ENCODE assay signal across 4 worm cellular contexts in genomic region chrIII:7854494-7855184, ce11.
TF ChIP-seq lines count a peak whose summit lies in the region.

Gene rpl-35, plus strand, starts transcription at chrIII:7855134.

TF ChIP-seq in whole organism, L2 larva, 48 proteins besides CTCF, POLR2A, EP300 and RAD21 (continued from another document):
- peak; percentile 99 for TF ChIP-seq egl-27 (tag; optimal IDR thresholded peaks at IDR 0.05; lab: Kevin White, UChicago)
- TF ChIP-seq unc-55 (GFP tag; optimal IDR thresholded peaks at IDR 0.05; lab: Kevin White, UChicago) = peak; percentile 100
- peak; percentile 69 for TF ChIP-seq elt-1 (tag; optimal IDR thresholded peaks at IDR 0.05; lab: Kevin White, UChicago)
- peak; percentile 94 for TF ChIP-seq ZK546.5 (tag; optimal IDR thresholded peaks at IDR 0.05; lab: Kevin White, UChicago)
- TF ChIP-seq lin-11 (tag; optimal IDR thresholded peaks at IDR 0.05; lab: Kevin White, UChicago) = peak; percentile 100
- TF ChIP-seq unc-39 (tag; optimal IDR thresholded peaks at IDR 0.05; lab: Kevin White, UChicago) = peak; percentile 20
- peak; percentile 98 to 99 for TF ChIP-seq lsy-2 (tag; optimal IDR thresholded peaks at IDR 0.05; lab: Kevin White, UChicago)
- TF ChIP-seq snpc-4 (tag; optimal IDR thresholded peaks at IDR 0.05; lab: Kevin White, UChicago) = peak; percentile 93
- TF ChIP-seq C34F6.9 (tag; optimal IDR thresholded peaks at IDR 0.05; lab: Kevin White, UChicago) = peak; percentile 100
- TF ChIP-seq alr-1 (tag; optimal IDR thresholded peaks at IDR 0.05; lab: Kevin White, UChicago) = no peak
- TF ChIP-seq mbf-1 (tag; optimal IDR thresholded peaks at IDR 0.05; lab: Kevin White, UChicago) = peak; percentile 66
- peak; percentile 52 for TF ChIP-seq peb-1 (tag; optimal IDR thresholded peaks at IDR 0.05; lab: Kevin White, UChicago)
- no peak for TF ChIP-seq elt-3 (tag; optimal IDR thresholded peaks at IDR 0.05; lab: Kevin White, UChicago)
- peak; percentile 51 to 96 for TF ChIP-seq mdl-1 (tag; optimal IDR thresholded peaks at IDR 0.05; lab: Kevin White, UChicago)
- TF ChIP-seq sem-4 (tag; optimal IDR thresholded peaks at IDR 0.05; lab: Kevin White, UChicago) = peak; percentile 100
- TF ChIP-seq nhr-129 (tag; optimal IDR thresholded peaks at IDR 0.05; lab: Kevin White, UChicago) = peak; percentile 99
- TF ChIP-seq gmeb-1 (tag; optimal IDR thresholded peaks at IDR 0.05; lab: Kevin White, UChicago) = peak; percentile 100
- TF ChIP-seq sma-9 (GFP tag; optimal IDR thresholded peaks at IDR 0.05; lab: Kevin White, UChicago) = peak; percentile 99
- peak; percentile 16 for TF ChIP-seq sma-9 (tag; optimal IDR thresholded peaks at IDR 0.05; lab: Kevin White, UChicago)
- TF ChIP-seq blmp-1 (tag; optimal IDR thresholded peaks at IDR 0.05; lab: Kevin White, UChicago; ENCODE audit: insufficient read depth) = peak; percentile 97
- peak; percentile 99 for TF ChIP-seq zag-1 (tag; optimal IDR thresholded peaks at IDR 0.05; lab: Kevin White, UChicago)
- peak; percentile 76 for TF ChIP-seq ztf-11 (tag; optimal IDR thresholded peaks at IDR 0.05; lab: Kevin White, UChicago)
- TF ChIP-seq crh-2 (tag; optimal IDR thresholded peaks at IDR 0.05; lab: Kevin White, UChicago) = peak; percentile 100
- no peak for TF ChIP-seq aly-2 (tag; optimal IDR thresholded peaks at IDR 0.05; lab: Kevin White, UChicago)
- peak; percentile 100 for TF ChIP-seq nhr-21 (tag; optimal IDR thresholded peaks at IDR 0.05; lab: Kevin White, UChicago)
- peak; percentile 94 for TF ChIP-seq nhr-237 (tag; optimal IDR thresholded peaks at IDR 0.05; lab: Kevin White, UChicago)
- TF ChIP-seq nhr-12 (tag; optimal IDR thresholded peaks at IDR 0.05; lab: Kevin White, UChicago) = peak; percentile 72

TF ChIP-seq in whole organism, L4 larva, 104 proteins besides CTCF, POLR2A, EP300 and RAD21 (continued from another document and continues in another):
- peak; percentile 99 for TF ChIP-seq pha-4 (GFP tag; IDR thresholded peaks at IDR 0.05; lab: Robert Waterston, UW)
- peak; percentile 95 for TF ChIP-seq pha-4 (tag; optimal IDR thresholded peaks at IDR 0.05; lab: Kevin White, UChicago)
- peak; percentile 100 for TF ChIP-seq mep-1 (tag; optimal IDR thresholded peaks at IDR 0.05; lab: Kevin White, UChicago)
- TF ChIP-seq snpc-1.2 (GFP tag; IDR thresholded peaks at IDR 0.05; lab: Robert Waterston, UW) = peak; percentile 96
- TF ChIP-seq zag-1 (tag; optimal IDR thresholded peaks at IDR 0.05; lab: Kevin White, UChicago) = peak; percentile 92
- peak; percentile 96 for TF ChIP-seq Y75B8A.6 (GFP tag; IDR thresholded peaks at IDR 0.05; lab: Robert Waterston, UW)
- TF ChIP-seq lin-29 (GFP tag; IDR thresholded peaks at IDR 0.05; lab: Robert Waterston, UW) = peak; percentile 99
- TF ChIP-seq sdz-12 (GFP tag; optimal IDR thresholded peaks at IDR 0.05; lab: Kevin White, UChicago) = peak; percentile 98
- TF ChIP-seq nhr-10 (tag; optimal IDR thresholded peaks at IDR 0.05; lab: Kevin White, UChicago) = peak; percentile 97
- peak; percentile 99 for TF ChIP-seq nhr-102 (tag; optimal IDR thresholded peaks at IDR 0.05; lab: Kevin White, UChicago)
- TF ChIP-seq unc-62 (GFP tag; optimal IDR thresholded peaks at IDR 0.05 in 1 of 2; lab: Kevin White, UChicago) = peak in 1 of 2 experiments; percentile 100
- peak; percentile 32 for TF ChIP-seq unc-62 (tag; optimal IDR thresholded peaks at IDR 0.05; lab: Kevin White, UChicago)
- peak; percentile 95 to 97 for TF ChIP-seq madf-5 (GFP tag; IDR thresholded peaks at IDR 0.05; lab: Robert Waterston, UW)
- TF ChIP-seq ceh-44 (GFP tag; IDR thresholded peaks at IDR 0.05; lab: Robert Waterston, UW) = peak; percentile 88
- TF ChIP-seq egl-27 (tag; optimal IDR thresholded peaks at IDR 0.05; lab: Kevin White, UChicago) = no peak
- peak; percentile 83 for TF ChIP-seq ceh-32 (tag; optimal IDR thresholded peaks at IDR 0.05; lab: Kevin White, UChicago; ENCODE audit: poor library complexity)
- TF ChIP-seq daf-8 (GFP tag; IDR thresholded peaks at IDR 0.05; lab: Robert Waterston, UW) = peak; percentile 85; the same call in 1 of the 2 replicates
- peak; percentile 90 for TF ChIP-seq gei-8 (GFP tag; optimal IDR thresholded peaks at IDR 0.05; lab: Kevin White, UChicago)
- peak; percentile 99 for TF ChIP-seq nhr-41 (GFP tag; IDR thresholded peaks at IDR 0.05; lab: Robert Waterston, UW)
- TF ChIP-seq F10B5.3 (tag; optimal IDR thresholded peaks at IDR 0.05; lab: Kevin White, UChicago) = peak; percentile 93
- TF ChIP-seq daf-12 (tag; optimal IDR thresholded peaks at IDR 0.05; lab: Kevin White, UChicago) = no peak
- peak; percentile 99 for TF ChIP-seq hlh-11 (tag; optimal IDR thresholded peaks at IDR 0.05; lab: Kevin White, UChicago)
- peak; percentile 99 for TF ChIP-seq lin-1 (GFP tag; IDR thresholded peaks at IDR 0.05; lab: Robert Waterston, UW)
- peak; percentile 99 for TF ChIP-seq nhr-28 (tag; optimal IDR thresholded peaks at IDR 0.05; lab: Kevin White, UChicago)
- peak; percentile 99 for TF ChIP-seq nhr-11 (tag; optimal IDR thresholded peaks at IDR 0.05; lab: Kevin White, UChicago)
- peak; percentile 99 for TF ChIP-seq fkh-10 (GFP tag; optimal IDR thresholded peaks at IDR 0.05; lab: Kevin White, UChicago)
- TF ChIP-seq hlh-30 (tag; optimal IDR thresholded peaks at IDR 0.05; lab: Kevin White, UChicago; ENCODE audit: insufficient read depth) = peak; percentile 97
- peak; percentile 99 for TF ChIP-seq ctbp-1 (GFP tag; IDR thresholded peaks at IDR 0.05; lab: Robert Waterston, UW)
- peak; percentile 88 for TF ChIP-seq cey-2 (tag; optimal IDR thresholded peaks at IDR 0.05; lab: Kevin White, UChicago; ENCODE audit: borderline replicate concordance, insufficient read depth)
- no peak for TF ChIP-seq unc-39 (tag; optimal IDR thresholded peaks at IDR 0.05; lab: Kevin White, UChicago)
- TF ChIP-seq mdl-1 (tag; optimal IDR thresholded peaks at IDR 0.05; lab: Kevin White, UChicago) = peak; percentile 40 to 95
- peak; percentile 99 for TF ChIP-seq lsy-2 (tag; optimal IDR thresholded peaks at IDR 0.05; lab: Kevin White, UChicago)
- peak; percentile 97 for TF ChIP-seq jun-1 (tag; optimal IDR thresholded peaks at IDR 0.05; lab: Kevin White, UChicago)
- peak; percentile 99 for TF ChIP-seq egl-43 (GFP tag; IDR thresholded peaks at IDR 0.05; lab: Robert Waterston, UW)
- TF ChIP-seq lin-13 (GFP tag; optimal IDR thresholded peaks at IDR 0.05; lab: Kevin White, UChicago) = peak; percentile 99

TF ChIP-seq in whole organism, late embryonic, 69 proteins besides CTCF, POLR2A, EP300 and RAD21 (continued from another document and continues in another):
- TF ChIP-seq hlh-13 (GFP tag; optimal IDR thresholded peaks at IDR 0.05; lab: Kevin White, UChicago) (no peak), K02D7.2 (tag; optimal IDR thresholded peaks at IDR 0.05; lab: Kevin White, UChicago) (peak; percentile 77), rnt-1 (tag; optimal IDR thresholded peaks at IDR 0.05; lab: Kevin White, UChicago) (peak; percentile 99), nfya-1 (tag; optimal IDR thresholded peaks at IDR 0.05; lab: Kevin White, UChicago) (peak; percentile 99), lin-11 (tag; optimal IDR thresholded peaks at IDR 0.05; lab: Kevin White, UChicago) (peak; percentile 53), pag-3 (tag; optimal IDR thresholded peaks at IDR 0.05; lab: Kevin White, UChicago; ENCODE audit: borderline replicate concordance) (no peak), C08G9.2 (tag; optimal IDR thresholded peaks at IDR 0.05; lab: Kevin White, UChicago) (peak; percentile 86), hlh-8 (tag; optimal IDR thresholded peaks at IDR 0.05; lab: Kevin White, UChicago) (peak; percentile 87), ceh-24 (tag; optimal IDR thresholded peaks at IDR 0.05; lab: Kevin White, UChicago) (peak; percentile 70), nhr-11 (tag; optimal IDR thresholded peaks at IDR 0.05; lab: Kevin White, UChicago) (peak; percentile 86), ceh-6 (GFP tag; optimal IDR thresholded peaks at IDR 0.05; lab: Kevin White, UChicago) (peak; percentile 75), ref-2 (tag; optimal IDR thresholded peaks at IDR 0.05; lab: Kevin White, UChicago) (peak; percentile 99), eyg-1 (tag; optimal IDR thresholded peaks at IDR 0.05; lab: Kevin White, UChicago) (peak; percentile 30), unc-86 (tag; optimal IDR thresholded peaks at IDR 0.05; lab: Kevin White, UChicago) (peak; percentile 98), ets-4 (tag; optimal IDR thresholded peaks at IDR 0.05; lab: Kevin White, UChicago) (peak; percentile 84), ceh-2 (tag; optimal IDR thresholded peaks at IDR 0.05; lab: Kevin White, UChicago) (peak; percentile 81), pat-9 (tag; optimal IDR thresholded peaks at IDR 0.05; lab: Kevin White, UChicago) (peak; percentile 86), sdc-2 (tag; optimal IDR thresholded peaks at IDR 0.05; lab: Kevin White, UChicago) (peak; percentile 78), ceh-22 (tag; optimal IDR thresholded peaks at IDR 0.05; lab: Kevin White, UChicago) (peak; percentile 84), fkh-6 (tag; optimal IDR thresholded peaks at IDR 0.05; lab: Kevin White, UChicago) (no peak), ceh-34 (tag; optimal IDR thresholded peaks at IDR 0.05; lab: Kevin White, UChicago) (peak; percentile 99), madf-2 (tag; optimal IDR thresholded peaks at IDR 0.05; lab: Kevin White, UChicago) (peak; percentile 92), pqm-1 (tag; optimal IDR thresholded peaks at IDR 0.05; lab: Kevin White, UChicago) (peak; percentile 89), pha-4 (tag; optimal IDR thresholded peaks at IDR 0.05; lab: Kevin White, UChicago) (no peak), ceh-18 (tag; optimal IDR thresholded peaks at IDR 0.05; lab: Kevin White, UChicago) (peak; percentile 100), fkh-10 (GFP tag; optimal IDR thresholded peaks at IDR 0.05; lab: Kevin White, UChicago) (no peak), unc-3 (GFP tag; conservative IDR thresholded peaks at IDR 0.05; lab: Robert Waterston, UW) (peak; percentile 84), unc-3 (tag; optimal IDR thresholded peaks at IDR 0.05; lab: Kevin White, UChicago) (peak; percentile 80), hlh-30 (tag; optimal IDR thresholded peaks at IDR 0.05; lab: Kevin White, UChicago; ENCODE audit: insufficient read depth) (peak; percentile 88), mec-3 (tag; optimal IDR thresholded peaks at IDR 0.05; lab: Kevin White, UChicago; ENCODE audit: borderline replicate concordance) (no peak), pax-1 (tag; optimal IDR thresholded peaks at IDR 0.05; lab: Kevin White, UChicago) (peak; percentile 89), npax-4 (tag; optimal IDR thresholded peaks at IDR 0.05; lab: Kevin White, UChicago) (no peak), syd-9 (tag; optimal IDR thresholded peaks at IDR 0.05; lab: Kevin White, UChicago) (peak; percentile 92), tbx-7 (tag; optimal IDR thresholded peaks at IDR 0.05; lab: Kevin White, UChicago) (peak; percentile 75), ztf-16 (tag; optimal IDR thresholded peaks at IDR 0.05; lab: Kevin White, UChicago) (peak; percentile 93), ceh-45 (GFP tag; IDR thresholded peaks at IDR 0.05; lab: Robert Waterston, UW) (peak; percentile 83), odd-2 (tag; optimal IDR thresholded peaks at IDR 0.05; lab: Kevin White, UChicago) (no peak), dmd-4 (tag; optimal IDR thresholded peaks at IDR 0.05; lab: Kevin White, UChicago; ENCODE audit: borderline replicate concordance) (peak; percentile 68)

TF ChIP-seq in whole organism, mixed stage, embryonic, 35 proteins besides CTCF, POLR2A, EP300 and RAD21 (continued from another document):
- TF ChIP-seq hlh-1 (tag; optimal IDR thresholded peaks at IDR 0.05; lab: Kevin White, UChicago) (peak; percentile 79), flh-1 (GFP tag; optimal IDR thresholded peaks at IDR 0.05; lab: Kevin White, UChicago) (peak; percentile 44), nhr-2 (tag; optimal IDR thresholded peaks at IDR 0.05; lab: Kevin White, UChicago) (peak; percentile 50), mls-2 (tag; optimal IDR thresholded peaks at IDR 0.05; lab: Kevin White, UChicago) (peak; percentile 91), cnd-1 (tag; optimal IDR thresholded peaks at IDR 0.05; lab: Kevin White, UChicago) (peak; percentile 91), ztf-11 (tag; optimal IDR thresholded peaks at IDR 0.05; lab: Kevin White, UChicago) (peak; percentile 92), nhr-12 (tag; optimal IDR thresholded peaks at IDR 0.05; lab: Kevin White, UChicago) (peak; percentile 78)
